Worm (Caenorhabditis elegans): ENCODE results near the gene CD4.11.

DNA sequence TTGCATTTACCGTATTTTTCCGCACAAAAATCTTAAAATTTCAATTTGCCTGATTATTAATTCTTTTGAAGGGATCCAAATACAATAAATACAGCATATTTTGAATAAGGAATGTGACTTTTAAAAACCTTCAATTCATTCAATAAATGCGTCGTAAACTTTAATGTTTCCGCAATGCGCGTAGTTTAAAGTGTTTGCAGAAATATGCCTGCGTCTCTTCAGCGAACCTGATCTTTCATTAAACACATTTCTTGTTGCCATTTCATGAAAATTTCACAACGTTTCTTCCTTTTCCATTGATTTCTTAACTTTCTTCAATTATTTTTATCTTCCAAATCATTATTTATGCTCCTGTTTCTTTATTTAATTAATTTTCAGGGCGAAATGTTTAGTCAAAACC is 7.4 kb downstream of the CD4.11 start, which contains the start of gene vps-37:
- TF ChIP-seq zim-3 (tag; optimal IDR thresholded peaks at IDR 0.05): no peak
- TF ChIP-seq nhr-27 (tag; optimal IDR thresholded peaks at IDR 0.05): no peak
- TF ChIP-seq madf-8 (GFP tag; conservative IDR thresholded peaks at IDR 0.05): peak; percentile 50; the same call in 1 of the 2 replicates
- no peak for TF ChIP-seq somi-1 (GFP tag; optimal IDR thresholded peaks at IDR 0.05)
- no peak for TF ChIP-seq sptf-2 (GFP tag; optimal IDR thresholded peaks at IDR 0.05)
- no peak for TF ChIP-seq ztf-28 (GFP tag; IDR thresholded peaks at IDR 0.05)
- no peak for TF ChIP-seq hsf-1 (GFP tag; IDR thresholded peaks at IDR 0.05)
- no peak for TF ChIP-seq nfya-1 (tag; optimal IDR thresholded peaks at IDR 0.05; ENCODE audit: borderline replicate concordance, insufficient read depth)
- no peak for TF ChIP-seq tbx-9 (tag; optimal IDR thresholded peaks at IDR 0.05; ENCODE audit: borderline replicate concordance)
- TF ChIP-seq K12H6.12 (tag; optimal IDR thresholded peaks at IDR 0.05): no peak
- TF ChIP-seq hlh-12 (tag; optimal IDR thresholded peaks at IDR 0.05): no peak
- TF ChIP-seq snpc-4 (GFP tag; optimal IDR thresholded peaks at IDR 0.05): no peak
- peak in 3 of 4 experiments; percentile 33 to 55 (median 39) for TF ChIP-seq snpc-4 (tag; optimal IDR thresholded peaks at IDR 0.05)
- TF ChIP-seq T07F8.4 (tag; optimal IDR thresholded peaks at IDR 0.05): no peak
